Fruit fly (Drosophila melanogaster): ENCODE results near the gene morgue.
A peak's percentile ranks its signal among the peaks of the same experiment; 100 is the strongest.

The morgue gene

DNA sequence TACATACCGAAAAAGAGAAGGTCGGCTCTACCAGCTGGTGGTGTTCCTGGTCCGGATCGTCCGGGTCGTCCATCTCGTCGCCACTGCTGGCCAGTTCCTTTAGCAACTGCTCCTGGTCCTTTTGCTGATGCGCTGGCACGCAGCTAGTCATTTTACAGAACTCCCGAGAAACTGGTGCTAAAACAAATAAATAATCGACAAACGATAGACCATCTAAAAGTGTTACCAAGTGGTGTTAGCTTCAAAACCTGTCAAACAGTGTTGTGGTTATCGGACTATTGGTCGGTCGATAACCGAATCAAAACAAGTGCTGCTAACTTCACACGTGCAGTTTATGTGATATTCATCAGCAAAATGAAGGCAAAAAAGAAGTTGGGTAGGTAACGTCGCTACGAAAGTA lies at the start of gene morgue, which contains the start of gene Elp3:
TSS of gene morgue (minus strand) at position 224 of the 400 bp plus-strand sequence.
TSS of gene Elp3 (plus strand) at position 276 of the 400 bp plus-strand sequence.
- TF ChIP-seq noc (tag; optimal IDR thresholded peaks at IDR 0.05) = no peak

DNA sequence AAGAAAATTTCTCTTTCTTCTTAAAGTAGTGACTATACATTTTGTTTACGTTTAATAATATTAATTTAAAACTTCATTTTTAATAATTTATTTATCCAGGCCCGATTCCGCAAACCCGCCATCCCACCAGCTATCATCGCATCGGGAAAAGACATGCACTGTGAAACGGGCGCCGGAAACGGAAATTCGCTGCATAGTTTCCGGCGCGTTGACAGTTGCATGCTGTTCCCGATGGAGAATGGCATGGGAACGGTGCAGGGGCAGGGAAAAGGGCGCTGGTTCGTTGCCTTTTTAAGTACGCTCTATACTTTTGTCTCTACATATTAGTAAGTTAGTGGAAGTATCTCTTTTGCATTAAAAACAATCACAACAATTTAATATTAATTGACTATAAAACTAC lies 33.5 kb upstream of the morgue start:
- TF ChIP-seq noc (tag; optimal IDR thresholded peaks at IDR 0.05) = no peak

DNA sequence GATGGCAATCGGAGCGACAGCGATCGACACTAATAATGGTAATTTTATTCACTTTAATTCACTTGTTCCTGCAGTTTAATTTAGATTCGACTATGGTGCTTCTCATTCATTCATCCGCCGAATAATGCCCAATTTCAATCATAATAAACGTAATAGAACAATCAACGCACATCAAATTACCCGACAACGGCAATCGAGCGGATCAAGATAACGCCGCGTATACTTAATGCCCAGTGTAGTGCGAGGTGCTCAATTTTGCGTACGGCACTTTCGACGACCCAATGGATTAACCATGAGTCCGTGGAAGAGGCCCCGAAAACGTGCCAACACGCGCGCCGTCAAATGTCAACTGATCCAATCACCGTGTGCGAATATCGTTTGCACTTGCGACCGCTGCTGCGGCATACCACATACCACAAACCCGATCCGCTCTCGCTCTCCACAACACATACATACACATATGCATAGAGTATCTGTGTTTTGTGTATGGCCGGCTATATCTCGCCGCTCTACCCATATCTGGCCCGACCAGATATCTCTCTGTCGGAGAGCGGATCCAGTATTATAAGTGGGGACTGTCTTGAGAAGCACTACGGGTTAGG lies 32.3 kb upstream of the morgue start, which contains the start of gene ine:
TSS of gene ine (minus strand) at position 351 of the 602 bp plus-strand sequence.
- TF ChIP-seq noc (tag; optimal IDR thresholded peaks at IDR 0.05) = peak; percentile 2

DNA sequence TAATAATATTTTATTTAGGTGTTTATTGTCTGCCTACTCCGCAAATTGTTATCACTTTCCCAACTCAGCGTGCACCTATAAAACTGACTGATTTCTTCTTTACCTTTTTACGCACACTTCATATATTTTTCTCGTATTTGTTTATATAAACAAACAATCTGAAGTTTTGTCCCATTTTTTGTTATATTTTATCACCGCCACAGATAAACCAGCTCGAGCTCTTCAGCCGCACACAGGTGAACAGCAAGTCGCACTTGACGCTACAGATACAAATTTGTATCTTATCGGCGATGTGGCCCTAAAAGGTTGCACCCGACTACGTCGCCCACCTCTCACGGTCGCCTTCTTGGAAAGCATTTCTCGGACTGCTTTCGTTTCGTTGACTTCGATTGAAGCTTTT lies 30.9 kb upstream of the morgue start:
- peak; percentile 78 for TF ChIP-seq noc (tag; optimal IDR thresholded peaks at IDR 0.05)

DNA sequence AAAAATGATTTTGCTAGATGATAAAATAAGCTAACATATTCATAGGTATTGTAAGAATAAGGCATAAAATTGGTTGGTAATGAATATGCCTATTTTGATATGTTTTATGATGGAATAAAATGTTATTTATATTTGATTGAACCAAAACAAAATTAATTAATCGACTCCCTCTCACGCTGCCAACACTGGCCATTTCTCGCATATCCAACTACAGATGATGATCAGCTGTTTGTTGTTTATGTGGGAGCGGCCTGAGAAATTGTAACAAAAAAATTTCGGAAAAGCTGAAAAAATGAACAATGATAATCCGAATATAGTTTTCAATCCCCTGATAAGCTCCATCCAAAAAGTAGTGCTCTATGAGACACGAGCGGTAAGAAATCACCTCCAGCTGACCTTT lies 20.5 kb upstream of the morgue start, which contains the start of gene FIG4:
TSS of gene FIG4 (plus strand) at position 229 of the 400 bp plus-strand sequence.
- TF ChIP-seq noc (tag; optimal IDR thresholded peaks at IDR 0.05) = no peak

DNA sequence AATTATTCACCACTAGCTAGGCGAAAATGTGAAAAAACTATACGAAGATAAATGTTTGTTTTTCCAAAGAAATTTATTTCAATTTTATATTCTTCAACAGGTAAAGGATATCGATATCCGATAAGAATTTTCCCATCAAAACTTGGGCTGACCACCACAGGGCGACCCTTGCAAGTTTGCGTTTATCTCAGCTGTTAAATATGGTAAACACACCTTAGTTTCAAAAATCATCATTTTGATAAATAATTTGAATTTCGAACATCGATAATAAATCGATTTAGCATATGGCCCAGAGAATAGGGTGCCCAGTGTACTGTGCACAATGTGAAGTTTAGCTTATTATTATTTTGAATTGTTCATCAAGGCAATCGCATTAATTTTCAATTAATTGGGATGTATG lies 18.8 kb upstream of the morgue start, which contains the start of the genes CG15443 and Paris:
TSS of gene CG15443 (minus strand) at position 125 of the 400 bp plus-strand sequence.
TSS of gene Paris (plus strand) at position 289 of the 400 bp plus-strand sequence.
- no peak for TF ChIP-seq noc (tag; optimal IDR thresholded peaks at IDR 0.05)

DNA sequence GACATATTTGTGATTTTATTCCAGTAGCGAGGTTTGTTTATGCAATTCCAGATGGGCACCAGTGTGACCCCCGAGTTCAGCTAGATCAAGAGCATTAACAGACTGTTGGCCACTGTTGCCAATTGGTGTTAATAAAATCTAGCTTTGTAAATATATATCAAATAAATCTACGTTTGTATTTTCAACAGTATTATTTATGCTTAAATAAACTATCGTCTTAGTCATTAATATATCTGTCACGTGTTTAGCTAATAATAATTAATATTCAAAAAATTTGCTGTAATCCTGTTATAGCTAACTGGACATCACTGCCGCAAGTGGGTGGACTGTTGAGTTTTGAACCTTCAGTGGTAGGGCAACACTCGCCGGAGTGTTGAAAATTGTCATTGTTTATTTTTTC lies 15.1 kb upstream of the morgue start, which contains the start of the genes mRpL27 and CG15435:
TSS of gene mRpL27 (minus strand) at position 96 of the 400 bp plus-strand sequence.
TSS of gene CG15435 (plus strand) at position 187 of the 400 bp plus-strand sequence.
- peak; percentile 56 for TF ChIP-seq noc (tag; optimal IDR thresholded peaks at IDR 0.05)

DNA sequence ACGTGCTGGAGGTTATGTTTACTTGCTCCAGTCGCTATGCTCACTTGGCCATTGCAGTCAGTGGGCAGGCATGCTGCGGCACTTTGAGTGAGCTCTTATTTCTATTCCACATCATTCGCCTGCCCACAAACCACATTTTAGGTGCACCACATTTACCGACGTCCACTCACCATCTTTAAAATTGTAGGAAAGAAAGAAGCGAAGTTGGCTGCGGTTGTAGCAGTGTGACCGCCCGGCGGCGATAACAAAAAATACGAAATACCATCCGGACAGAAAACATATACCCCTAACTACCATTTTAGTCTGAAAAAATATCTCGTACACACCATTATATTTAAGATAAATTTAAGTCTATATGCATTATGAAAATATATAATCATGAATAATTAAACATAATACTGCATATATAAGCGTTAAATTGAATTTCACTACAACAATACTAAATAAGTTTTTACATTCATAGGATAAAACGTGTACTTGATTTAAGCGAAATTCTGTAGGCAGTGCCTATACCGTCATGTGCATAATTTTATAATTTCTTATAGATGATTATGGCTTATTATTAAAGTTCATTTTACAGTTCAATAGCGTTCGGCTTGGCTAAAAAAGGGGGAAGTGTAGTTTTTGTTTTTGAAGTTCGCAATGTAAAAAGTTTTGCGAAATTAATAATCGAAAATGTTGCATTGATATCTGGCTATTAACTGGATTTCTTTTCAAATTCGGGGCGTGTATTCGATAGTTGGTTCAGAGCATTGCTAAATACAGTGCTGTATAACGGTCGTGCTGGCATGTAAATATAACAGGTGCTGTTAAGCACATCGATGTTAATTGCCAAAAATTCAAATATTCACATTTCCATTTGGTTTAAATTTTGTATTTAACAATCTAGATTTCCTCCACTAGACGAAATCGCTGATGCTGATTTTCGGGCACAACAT lies 13.9 kb upstream of the morgue start, which contains the start of gene RpL27A:
TSS of gene RpL27A (minus strand) at position 246 of the 938 bp plus-strand sequence.
- peak; percentile 45 for TF ChIP-seq noc (tag; optimal IDR thresholded peaks at IDR 0.05)

DNA sequence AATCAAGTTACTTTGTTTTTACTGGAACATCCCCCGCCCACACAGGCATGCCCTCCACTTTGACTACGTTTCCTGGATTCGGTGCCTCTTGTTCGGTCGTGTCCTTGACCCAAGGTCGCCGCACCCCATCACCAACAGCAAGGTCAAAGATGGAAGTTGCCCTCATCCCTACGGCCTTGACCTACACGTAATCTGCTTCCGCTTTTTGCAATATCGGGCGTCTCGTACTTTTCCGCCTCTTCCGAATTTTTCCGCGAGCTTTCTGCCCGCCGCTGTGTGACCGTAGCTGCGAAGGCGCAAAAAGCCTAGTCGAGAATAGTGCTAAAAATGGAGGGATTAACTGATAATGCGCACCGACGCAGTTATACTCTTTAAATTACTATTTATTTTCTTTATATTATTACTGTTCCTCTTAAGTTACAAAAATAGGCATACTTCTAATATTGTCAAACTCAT lies 12.1 kb upstream of the morgue start, which contains the start of gene Gs1l:
TSS of gene Gs1l (minus strand) at position 269 of the 456 bp plus-strand sequence.
- TF ChIP-seq noc (tag; optimal IDR thresholded peaks at IDR 0.05) = no peak

DNA sequence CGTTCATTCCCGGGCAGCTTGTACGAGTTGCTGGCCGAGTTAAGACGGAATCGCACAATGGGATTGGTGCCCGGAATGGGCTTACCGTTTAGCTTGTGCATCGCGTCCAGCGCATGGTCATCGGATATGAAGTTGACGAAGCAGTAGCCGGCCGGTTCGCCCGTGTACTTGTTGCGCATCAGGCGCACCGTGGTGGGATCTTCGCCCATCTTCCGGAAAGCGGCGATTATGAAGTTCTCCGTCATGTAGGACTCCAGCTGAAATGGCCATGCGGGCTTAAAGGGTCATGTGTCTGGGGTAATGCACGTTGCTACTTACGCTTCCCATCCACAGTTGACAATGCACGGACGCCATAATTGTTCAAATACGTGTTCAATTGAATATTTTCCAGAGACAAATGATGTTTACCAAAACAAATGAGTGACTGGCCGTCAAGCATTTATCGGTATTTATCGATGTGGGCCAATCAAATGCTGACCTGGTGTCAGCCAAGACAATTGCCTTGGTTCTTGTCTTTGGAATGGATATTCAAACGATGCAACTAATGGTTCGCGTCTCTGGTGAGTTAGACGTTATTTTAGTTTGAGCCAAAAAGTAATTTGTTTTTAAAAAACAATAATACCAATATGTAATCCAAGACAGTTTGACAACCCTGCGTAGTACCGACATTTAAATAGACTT lies 9.7 kb upstream of the morgue start, which contains the start of the genes Secp43 and ND-B8:
TSS of gene Secp43 (minus strand) at position 445 of the 681 bp plus-strand sequence.
TSS of gene ND-B8 (plus strand) at position 618 of the 681 bp plus-strand sequence.
- no peak for TF ChIP-seq noc (tag; optimal IDR thresholded peaks at IDR 0.05)

DNA sequence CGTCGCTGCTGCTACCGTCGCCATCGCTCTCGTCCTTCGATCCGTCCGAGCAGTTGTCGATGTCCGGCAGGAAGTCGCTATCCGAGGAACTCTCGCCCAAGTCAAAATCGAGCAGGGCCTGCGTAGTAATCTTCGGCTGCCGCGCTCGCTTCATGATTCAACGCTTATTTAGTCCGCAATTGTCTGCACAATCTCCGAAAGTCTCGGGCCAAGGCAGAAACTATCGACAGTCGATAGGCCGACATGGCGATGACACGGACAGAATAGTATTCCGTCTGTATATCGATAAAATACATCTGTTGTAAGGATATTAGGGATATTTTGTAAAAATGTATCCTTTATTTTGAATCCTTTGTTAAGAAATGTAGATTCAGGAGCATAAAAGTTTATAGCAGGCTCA lies 8.3 kb upstream of the morgue start, which contains the start of gene CG15439:
TSS of gene CG15439 (minus strand) at position 241 of the 400 bp plus-strand sequence.
- no peak for TF ChIP-seq noc (tag; optimal IDR thresholded peaks at IDR 0.05)

DNA sequence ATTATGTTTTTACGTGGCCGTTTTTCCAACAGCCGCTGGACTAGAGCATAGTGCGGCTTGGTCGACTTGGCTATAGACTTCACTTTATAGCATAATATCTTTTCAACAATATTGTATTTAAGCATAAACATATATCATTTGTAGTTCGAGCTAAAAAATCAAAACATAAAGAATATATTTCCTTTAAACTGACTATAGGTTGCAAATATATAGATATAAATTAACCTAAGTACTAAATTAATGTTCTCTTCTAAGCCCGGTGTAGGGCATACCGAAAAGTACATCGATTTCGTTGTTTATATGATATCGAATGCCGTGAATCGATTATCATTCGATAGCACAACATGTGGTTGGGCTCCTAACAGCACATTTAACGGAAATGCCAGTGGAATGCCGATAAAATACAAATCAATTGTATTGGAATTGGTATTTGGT lies 4.1 kb upstream of the morgue start, which contains the start of gene MFS18:
TSS of gene MFS18 (minus strand) at position 54 of the 435 bp plus-strand sequence.
- TF ChIP-seq noc (tag; optimal IDR thresholded peaks at IDR 0.05) = peak; percentile 91

DNA sequence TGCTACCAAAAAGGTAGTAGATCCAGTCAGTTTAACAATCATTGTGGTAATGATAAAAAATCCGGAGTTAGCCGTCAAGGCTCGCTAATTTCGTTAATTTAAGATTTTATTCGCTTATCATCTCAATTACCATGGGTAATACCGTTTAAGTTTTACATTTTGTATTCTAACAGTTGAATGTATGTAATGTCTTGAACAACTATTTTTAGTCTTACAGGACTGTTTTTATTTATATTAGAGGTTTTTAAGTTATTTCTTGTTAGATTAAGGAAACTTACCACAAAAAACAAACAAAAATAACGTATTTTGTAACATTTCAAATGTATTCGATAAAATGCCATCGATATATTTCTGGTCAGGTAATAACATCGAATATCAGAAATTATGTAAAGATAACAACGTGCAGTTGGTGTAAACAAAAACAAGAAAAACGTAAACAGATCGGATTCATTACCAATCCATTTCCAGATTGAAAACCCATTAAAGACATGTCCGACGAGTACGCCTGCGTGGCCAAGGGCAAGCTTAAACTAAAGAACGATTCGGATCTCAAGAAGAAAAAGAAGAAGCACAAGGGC lies 2.4 kb downstream of the morgue start, which contains the start of the genes Sfp24F and CG15432:
TSS of gene Sfp24F (minus strand) at position 51 of the 578 bp plus-strand sequence.
TSS of gene CG15432 (plus strand) at position 311 of the 578 bp plus-strand sequence.
- no peak for TF ChIP-seq noc (tag; optimal IDR thresholded peaks at IDR 0.05)

Data from whole organism, larva.